Fruit fly (Drosophila melanogaster) whole organism, wandering third instar larva: Measurements from ENCODE around the gene Orct.
A peak's percentile ranks its signal among the peaks of the same experiment; 100 is the strongest.

ENCODE experiments used
- Abd-B ChIP-seq: fragments of >200 bp; optimal IDR thresholded peaks from 2 replicates; lab custom pipeline; 2017; ENCODE audit warnings: missing biosample characterization, missing genetic modification characterization
- CG32264 ChIP-seq: fragments of 200-800 bp; sonication (Bioruptor generic); optimal IDR thresholded peaks from 2 replicates; lab custom pipeline; 2016; ENCODE audit warnings: missing biosample characterization, missing genetic modification characterization
- CG9705 ChIP-seq: fragments of 200-800 bp; sonication (Bioruptor generic); optimal IDR thresholded peaks from 2 replicates; lab custom pipeline; 2018; ENCODE audit warnings: missing biosample characterization, mild to moderate bottlenecking, missing genetic modification characterization
- Dfd ChIP-seq: fragments of >200 bp; optimal IDR thresholded peaks from 2 replicates; lab custom pipeline; 2017; ENCODE audit warnings: missing biosample characterization, missing genetic modification characterization
- Dif ChIP-seq: fragments of 200-275, 200-300 bp; sonication (Bioruptor generic); optimal IDR thresholded peaks from 2 replicates; lab custom pipeline; 2018; ENCODE audit warnings: missing biosample characterization, missing genetic modification characterization; ENCODE audit not compliant: partially characterized antibody
- GATAd ChIP-seq: sonication (Bioruptor generic); optimal IDR thresholded peaks from 2 replicates; lab custom pipeline; 2016; ENCODE audit warnings: missing biosample characterization, missing genetic modification characterization
- HLH106 ChIP-seq: fragments of 200-800 bp; optimal IDR thresholded peaks from 3 replicates; lab custom pipeline; 2019; ENCODE audit warnings: missing biosample characterization, mild to moderate bottlenecking, missing genetic modification characterization, moderate library complexity
- Hnf4 ChIP-seq: fragments of 200-800 bp; sonication (Bioruptor generic); optimal IDR thresholded peaks from 2 replicates; lab custom pipeline; 2016; ENCODE audit warnings: missing biosample characterization, mild to moderate bottlenecking, missing genetic modification characterization
- Hr78 ChIP-seq: fragments of >200 bp; optimal IDR thresholded peaks from 2 replicates; lab custom pipeline; 2017; ENCODE audit warnings: missing biosample characterization, missing genetic modification characterization
- Hr83 ChIP-seq: fragments of 200-300 bp; sonication (Bioruptor generic); optimal IDR thresholded peaks from 2 replicates; lab custom pipeline; 2016; ENCODE audit warnings: missing biosample characterization, mild to moderate bottlenecking, missing genetic modification characterization, moderate library complexity; ENCODE audit not compliant: poor library complexity, severe bottlenecking
- Jra ChIP-seq: sonication (Bioruptor generic); optimal IDR thresholded peaks from 2 replicates; lab custom pipeline; 2016; ENCODE audit warnings: missing biosample characterization, missing genetic modification characterization
- Mio ChIP-seq: sonication (Bioruptor generic); optimal IDR thresholded peaks from 2 replicates; lab custom pipeline; 2016; ENCODE audit warnings: missing biosample characterization, missing genetic modification characterization
- OdsH ChIP-seq: fragments of 200-800 bp; sonication (Bioruptor generic); optimal IDR thresholded peaks from 2 replicates; lab custom pipeline; 2016; ENCODE audit warnings: missing biosample characterization, mild to moderate bottlenecking, missing genetic modification characterization
- Rel ChIP-seq, 2 experiments: fragments of 200-800 bp; sonication (Bioruptor generic) in 1 of 2; optimal IDR thresholded peaks; 2 replicates in 1 of 2; 3 replicates in 1 of 2; lab custom pipeline; 2016 to 2019; ENCODE audit warnings: mild to moderate bottlenecking in 2 of 2, missing biosample characterization in 2 of 2, missing genetic modification characterization in 2 of 2, moderate library complexity in 1 of 2
- Sp1 ChIP-seq: fragments of 200-800 bp; sonication (Bioruptor generic); optimal IDR thresholded peaks from 3 replicates; lab custom pipeline; 2019; ENCODE audit warnings: missing biosample characterization, mild to moderate bottlenecking, missing genetic modification characterization, moderate library complexity
- Vsx2 ChIP-seq: fragments of 200-300, 225-300 bp; sonication (Bioruptor generic); optimal IDR thresholded peaks from 2 replicates; lab custom pipeline; 2018; ENCODE audit warnings: missing biosample characterization, missing genetic modification characterization; ENCODE audit not compliant: partially characterized antibody
- br ChIP-seq: fragments of 200-800 bp; sonication (Bioruptor generic); optimal IDR thresholded peaks from 2 replicates; lab custom pipeline; 2016; ENCODE audit warnings: missing biosample characterization, missing genetic modification characterization
- brk ChIP-seq: fragments of 200-800 bp; sonication (Bioruptor generic); optimal IDR thresholded peaks from 2 replicates; lab custom pipeline; 2016; ENCODE audit warnings: missing biosample characterization, mild to moderate bottlenecking, missing genetic modification characterization
- dl ChIP-seq, 2 experiments: fragments of 175-275, 200-275 bp in 1 of 2; fragments of 200-275 bp in 1 of 2; sonication (Bioruptor generic); optimal IDR thresholded peaks; lab custom pipeline; 2018; ENCODE audit warnings: mild to moderate bottlenecking in 2 of 2, missing biosample characterization in 2 of 2, missing genetic modification characterization in 2 of 2, moderate library complexity in 2 of 2; ENCODE audit not compliant: partially characterized antibody in 2 of 2, insufficient read depth in 1 of 2
- dmrt93B ChIP-seq: fragments of 200-800 bp; sonication (Bioruptor generic); optimal IDR thresholded peaks from 2 replicates; lab custom pipeline; 2018; ENCODE audit warnings: missing biosample characterization, mild to moderate bottlenecking, missing genetic modification characterization
- ey ChIP-seq: fragments of 200-800 bp; sonication (Bioruptor generic); optimal IDR thresholded peaks from 2 replicates; lab custom pipeline; 2016; ENCODE audit warnings: missing biosample characterization, missing genetic modification characterization
- foxo ChIP-seq, 2 experiments: fragments of 200-800 bp; sonication (Bioruptor generic); optimal IDR thresholded peaks; 2 replicates in 1 of 2; 3 replicates in 1 of 2; lab custom pipeline; 2016 to 2017; ENCODE audit warnings: missing biosample characterization in 2 of 2, missing genetic modification characterization in 2 of 2
- fru ChIP-seq: fragments of 200-800 bp; sonication (Bioruptor generic); optimal IDR thresholded peaks from 3 replicates; lab custom pipeline; 2016; ENCODE audit warnings: missing biosample characterization, mild to moderate bottlenecking, missing genetic modification characterization
- h ChIP-seq: fragments of 200-800 bp; sonication (Bioruptor generic); optimal IDR thresholded peaks from 3 replicates; lab custom pipeline; 2016; ENCODE audit warnings: missing biosample characterization, mild to moderate bottlenecking, missing genetic modification characterization
- jim ChIP-seq: fragments of 175-275, 200-325 bp; sonication (Bioruptor generic); optimal IDR thresholded peaks from 2 replicates; lab custom pipeline; 2016; ENCODE audit warnings: missing biosample characterization, mild to moderate bottlenecking, missing genetic modification characterization
- lola ChIP-seq: fragments of >200 bp; optimal IDR thresholded peaks from 2 replicates; lab custom pipeline; 2017; ENCODE audit warnings: missing biosample characterization, missing genetic modification characterization
- pan ChIP-seq: fragments of >200 bp; optimal IDR thresholded peaks from 2 replicates; lab custom pipeline; 2017
- psq ChIP-seq: fragments of 200-800 bp; sonication (Bioruptor generic); optimal IDR thresholded peaks from 3 replicates; lab custom pipeline; 2017; ENCODE audit warnings: missing biosample characterization, mild to moderate bottlenecking, missing genetic modification characterization, moderate library complexity
- rgr ChIP-seq: fragments of 200-800 bp; sonication (Bioruptor generic); optimal IDR thresholded peaks from 3 replicates; lab custom pipeline; 2016; ENCODE audit warnings: missing biosample characterization, mild to moderate bottlenecking, missing genetic modification characterization
- sage ChIP-seq: fragments of 200-800 bp; sonication (Bioruptor generic); optimal IDR thresholded peaks from 2 replicates; lab custom pipeline; 2016; ENCODE audit warnings: missing biosample characterization, mild to moderate bottlenecking, missing genetic modification characterization
- sv ChIP-seq: fragments of 200-800 bp; sonication (Bioruptor generic); optimal IDR thresholded peaks from 3 replicates; lab custom pipeline; 2016; ENCODE audit warnings: missing biosample characterization, missing genetic modification characterization
- tai ChIP-seq: sonication (Bioruptor generic); optimal IDR thresholded peaks from 2 replicates; lab custom pipeline; 2016; ENCODE audit warnings: missing biosample characterization, missing genetic modification characterization
- usp ChIP-seq: fragments of >200 bp; optimal IDR thresholded peaks from 2 replicates; lab custom pipeline; 2017; ENCODE audit warnings: missing biosample characterization, missing genetic modification characterization
- woc ChIP-seq: sonication (Bioruptor generic); optimal IDR thresholded peaks from 2 replicates; lab custom pipeline; 2016; ENCODE audit warnings: missing biosample characterization, mild to moderate bottlenecking, missing genetic modification characterization

Gene Orct

dm6 chr3R:24293171-24293570 is 17.1 kb downstream of the Orct start:
- TF ChIP-seq foxo (GFP tag; optimal IDR thresholded peaks at IDR 0.05; lab: Kevin White, UChicago) = no peak
- no peak for TF ChIP-seq GATAd (GFP tag; lab: Kevin White, UChicago)
- no peak for TF ChIP-seq Jra (GFP tag; lab: Kevin White, UChicago)

- no peak for TF ChIP-seq br (GFP tag; lab: Kevin White, UChicago)
- TF ChIP-seq Dif (GFP tag; lab: Kevin White, UChicago) = no peak
- no peak for TF ChIP-seq dl (GFP tag; optimal IDR thresholded peaks at IDR 0.05; lab: Kevin White, UChicago; ENCODE audit: insufficient read depth in 1 of 2, partially characterized antibody in 2 of 2)
- TF ChIP-seq Dfd = no peak
- no peak for TF ChIP-seq pan (lab: Kevin White, UChicago)
- TF ChIP-seq Mio (GFP tag; lab: Kevin White, UChicago) = no peak
- no peak for TF ChIP-seq rgr (GFP tag; lab: Kevin White, UChicago)
- TF ChIP-seq CG9705 (GFP tag; lab: Kevin White, UChicago) = no peak
- TF ChIP-seq sv (GFP tag; lab: Kevin White, UChicago) = no peak
- no peak for TF ChIP-seq jim (GFP tag; lab: Kevin White, UChicago)
- no peak for TF ChIP-seq brk (GFP tag; lab: Kevin White, UChicago)
Observed at dm6 chr3R:24294299-24294698, 18.2 kb downstream of the Orct start, which contains the start of gene CG5715. Gene CG5715 (minus strand): TSS chr3R:24294399.

- TF ChIP-seq Dfd (no peak), dmrt93B (GFP tag; lab: Kevin White, UChicago) (no peak), br (GFP tag; lab: Kevin White, UChicago) (peak; percentile 68), psq (GFP tag; lab: Kevin White, UChicago) (no peak), jim (GFP tag; lab: Kevin White, UChicago) (peak; percentile 39), Hr83 (GFP tag; lab: Kevin White, UChicago) (peak; percentile 80), Sp1 (GFP tag; lab: Kevin White, UChicago) (peak; percentile 54), foxo (GFP tag; optimal IDR thresholded peaks at IDR 0.05; lab: Kevin White, UChicago) (peak in 1 of 2 experiments; percentile 69), rgr (GFP tag; lab: Kevin White, UChicago) (peak; percentile 67), Dif (GFP tag; lab: Kevin White, UChicago) (peak; percentile 60), OdsH (GFP tag; lab: Kevin White, UChicago) (peak; percentile 56), ey (GFP tag; lab: Kevin White, UChicago) (peak; percentile 43), Jra (GFP tag; lab: Kevin White, UChicago) (peak; percentile 45), Hnf4 (GFP tag; lab: Kevin White, UChicago) (peak; percentile 69), h (GFP tag; lab: Kevin White, UChicago) (peak; percentile 65), CG9705 (GFP tag; lab: Kevin White, UChicago) (peak; percentile 14), CG32264 (no peak), sv (GFP tag; lab: Kevin White, UChicago) (peak; percentile 37), brk (GFP tag; lab: Kevin White, UChicago) (no peak), Rel (GFP tag; optimal IDR thresholded peaks at IDR 0.05; lab: Kevin White, UChicago) (no peak), Rel (tag; optimal IDR thresholded peaks at IDR 0.05; lab: Kevin White, UChicago) (peak; percentile 66), HLH106 (peak; percentile 43), fru (GFP tag; lab: Kevin White, UChicago) (peak; percentile 61)
Observed at dm6 chr3R:24294784-24295555, 18.9 kb downstream of the Orct start, which contains the start of gene crb. Gene crb (plus strand): TSS chr3R:24295078.

- TF ChIP-seq psq (GFP tag; lab: Kevin White, UChicago) (peak; percentile 98), Vsx2 (GFP tag; lab: Kevin White, UChicago) (peak; percentile 0), Rel (GFP tag; optimal IDR thresholded peaks at IDR 0.05; lab: Kevin White, UChicago) (peak; percentile 97), Rel (tag; optimal IDR thresholded peaks at IDR 0.05; lab: Kevin White, UChicago) (peak; percentile 92), GATAd (GFP tag; lab: Kevin White, UChicago) (peak; percentile 87), Hr78 (GFP tag; lab: Kevin White, UChicago) (no peak), Abd-B (GFP tag; lab: Kevin White, UChicago) (no peak), OdsH (GFP tag; lab: Kevin White, UChicago) (peak; percentile 99), Hr83 (GFP tag; lab: Kevin White, UChicago) (peak; percentile 98), Sp1 (GFP tag; lab: Kevin White, UChicago) (peak; percentile 98), woc (peak; percentile 99), tai (peak; percentile 98), Dfd (no peak), dl (GFP tag; optimal IDR thresholded peaks at IDR 0.05; lab: Kevin White, UChicago; ENCODE audit: insufficient read depth in 1 of 2, partially characterized antibody in 2 of 2) (peak; percentile 57 to 83), rgr (GFP tag; lab: Kevin White, UChicago) (peak; percentile 99), dmrt93B (GFP tag; lab: Kevin White, UChicago) (peak; percentile 97), pan (lab: Kevin White, UChicago) (no peak), Dif (GFP tag; lab: Kevin White, UChicago) (peak; percentile 80), Mio (GFP tag; lab: Kevin White, UChicago) (peak; percentile 90), lola (GFP tag; lab: Kevin White, UChicago) (no peak), fru (GFP tag; lab: Kevin White, UChicago) (peak; percentile 99), sage (GFP tag; lab: Kevin White, UChicago) (peak; percentile 98), sv (GFP tag; lab: Kevin White, UChicago) (peak; percentile 76), brk (GFP tag; lab: Kevin White, UChicago) (peak; percentile 96), Jra (GFP tag; lab: Kevin White, UChicago) (peak; percentile 97), usp (GFP tag; lab: Kevin White, UChicago) (no peak)
Observed at dm6 chr3R:24295556-24296465, 19.8 kb downstream of the Orct start.
